Worm (Caenorhabditis elegans): ENCODE results near the gene K10F12.7.
A peak's percentile ranks its signal among the peaks of the same experiment; 100 is the strongest.

K10F12.7 gene

ce11 chrIII:382470-382869 is at the start of gene K10F12.7:
TSS of gene K10F12.7 (minus strand) at chrIII:382570.
- TF ChIP-seq med-1 (GFP tag; optimal IDR thresholded peaks at IDR 0.05; ENCODE audit: insufficient read depth): no peak

- no peak for TF ChIP-seq med-1 (GFP tag; optimal IDR thresholded peaks at IDR 0.05; ENCODE audit: insufficient read depth)
- no peak for TF ChIP-seq ref-1 (GFP tag; conservative IDR thresholded peaks at IDR 0.05)
- no peak for TF ChIP-seq tab-1 (GFP tag; IDR thresholded peaks at IDR 0.05)
- TF ChIP-seq T22C8.4 (GFP tag; IDR thresholded peaks at IDR 0.05): no peak
- TF ChIP-seq klf-2 (GFP tag; conservative IDR thresholded peaks at IDR 0.05): no peak
- TF ChIP-seq cog-1 (tag; optimal IDR thresholded peaks at IDR 0.05): no peak
- TF ChIP-seq ztf-29 (GFP tag; IDR thresholded peaks at IDR 0.05): no peak
- no peak for TF ChIP-seq flt-1 (GFP tag; IDR thresholded peaks at IDR 0.05)
- TF ChIP-seq ztf-23 (GFP tag; IDR thresholded peaks at IDR 0.05): no peak
Measured at ce11 chrIII:429038-429437, 46.7 kb upstream of the K10F12.7 start, which contains the start of gene cec-8. TSS of gene cec-8 (plus strand) at chrIII:429338.

ce11 chrIII:423875-424274 is 41.5 kb upstream of the K10F12.7 start:
- TF ChIP-seq klf-2 (GFP tag; conservative IDR thresholded peaks at IDR 0.05): no peak
- no peak for TF ChIP-seq cog-1 (tag; optimal IDR thresholded peaks at IDR 0.05)

ce11 chrIII:422553-422952 is 40.2 kb upstream of the K10F12.7 start:
- TF ChIP-seq cog-1 (tag; optimal IDR thresholded peaks at IDR 0.05) (no peak), flt-1 (GFP tag; IDR thresholded peaks at IDR 0.05) (no peak), T22C8.4 (GFP tag; IDR thresholded peaks at IDR 0.05) (no peak), ref-1 (GFP tag; conservative IDR thresholded peaks at IDR 0.05) (no peak), ztf-23 (GFP tag; IDR thresholded peaks at IDR 0.05) (no peak), ztf-29 (GFP tag; IDR thresholded peaks at IDR 0.05) (no peak), tab-1 (GFP tag; IDR thresholded peaks at IDR 0.05) (no peak), klf-2 (GFP tag; conservative IDR thresholded peaks at IDR 0.05) (no peak), med-1 (GFP tag; optimal IDR thresholded peaks at IDR 0.05; ENCODE audit: insufficient read depth) (no peak)

ce11 chrIII:418649-419048 is 36.3 kb upstream of the K10F12.7 start, which contains the start of gene stim-1:
TSS of gene stim-1 (minus strand) at chrIII:418749.
- no peak for TF ChIP-seq med-1 (GFP tag; optimal IDR thresholded peaks at IDR 0.05; ENCODE audit: insufficient read depth)
- no peak for TF ChIP-seq tab-1 (GFP tag; IDR thresholded peaks at IDR 0.05)
- no peak for TF ChIP-seq ztf-23 (GFP tag; IDR thresholded peaks at IDR 0.05)
- TF ChIP-seq ref-1 (GFP tag; conservative IDR thresholded peaks at IDR 0.05): no peak
- no peak for TF ChIP-seq T22C8.4 (GFP tag; IDR thresholded peaks at IDR 0.05)
- no peak for TF ChIP-seq flt-1 (GFP tag; IDR thresholded peaks at IDR 0.05)

- TF ChIP-seq klf-2 (GFP tag; conservative IDR thresholded peaks at IDR 0.05): peak; percentile 93
- peak; percentile 55; the same call in 1 of the 2 replicates for TF ChIP-seq ztf-29 (GFP tag; IDR thresholded peaks at IDR 0.05)
- TF ChIP-seq flt-1 (GFP tag; IDR thresholded peaks at IDR 0.05): peak; percentile 9; the same call in 1 of the 2 replicates
- peak; percentile 73; the same call in 1 of the 2 replicates for TF ChIP-seq tab-1 (GFP tag; IDR thresholded peaks at IDR 0.05)
- peak; percentile 77 for TF ChIP-seq ref-1 (GFP tag; conservative IDR thresholded peaks at IDR 0.05)
- peak; percentile 90 for TF ChIP-seq ztf-23 (GFP tag; IDR thresholded peaks at IDR 0.05)
- TF ChIP-seq T22C8.4 (GFP tag; IDR thresholded peaks at IDR 0.05): peak; percentile 54
Measured at ce11 chrIII:415331-415775, 33.0 kb upstream of the K10F12.7 start.

- TF ChIP-seq med-1 (GFP tag; optimal IDR thresholded peaks at IDR 0.05; ENCODE audit: insufficient read depth): no peak
- no peak for TF ChIP-seq flt-1 (GFP tag; IDR thresholded peaks at IDR 0.05)
- TF ChIP-seq klf-2 (GFP tag; conservative IDR thresholded peaks at IDR 0.05): no peak
- no peak for TF ChIP-seq ztf-29 (GFP tag; IDR thresholded peaks at IDR 0.05)
- TF ChIP-seq cog-1 (tag; optimal IDR thresholded peaks at IDR 0.05): no peak
- TF ChIP-seq tab-1 (GFP tag; IDR thresholded peaks at IDR 0.05): no peak
- no peak for TF ChIP-seq T22C8.4 (GFP tag; IDR thresholded peaks at IDR 0.05)
- no peak for TF ChIP-seq ztf-23 (GFP tag; IDR thresholded peaks at IDR 0.05)
- no peak for TF ChIP-seq ref-1 (GFP tag; conservative IDR thresholded peaks at IDR 0.05)
Measured at ce11 chrIII:402168-402813, 19.9 kb upstream of the K10F12.7 start, which contains the start of the genes Y55B1BL.1 and Y55B1BL.2. TSS of gene Y55B1BL.1 (plus strand) at chrIII:402384. TSS of gene Y55B1BL.2 (plus strand) at chrIII:402763.

ce11 chrIII:400898-401297 is 18.5 kb upstream of the K10F12.7 start:
- no peak for TF ChIP-seq tab-1 (GFP tag; IDR thresholded peaks at IDR 0.05)
- TF ChIP-seq ztf-23 (GFP tag; IDR thresholded peaks at IDR 0.05): no peak

ce11 chrIII:385068-385467 is 2.7 kb upstream of the K10F12.7 start:
- no peak for TF ChIP-seq ztf-23 (GFP tag; IDR thresholded peaks at IDR 0.05)
- no peak for TF ChIP-seq cog-1 (tag; optimal IDR thresholded peaks at IDR 0.05)
- TF ChIP-seq T22C8.4 (GFP tag; IDR thresholded peaks at IDR 0.05): no peak
- no peak for TF ChIP-seq ztf-29 (GFP tag; IDR thresholded peaks at IDR 0.05)
- no peak for TF ChIP-seq ref-1 (GFP tag; conservative IDR thresholded peaks at IDR 0.05)
- no peak for TF ChIP-seq tab-1 (GFP tag; IDR thresholded peaks at IDR 0.05)
- TF ChIP-seq klf-2 (GFP tag; conservative IDR thresholded peaks at IDR 0.05): no peak
- TF ChIP-seq med-1 (GFP tag; optimal IDR thresholded peaks at IDR 0.05; ENCODE audit: insufficient read depth): no peak
- TF ChIP-seq flt-1 (GFP tag; IDR thresholded peaks at IDR 0.05): no peak

ce11 chrIII:381198-381597 is 1.2 kb downstream of the K10F12.7 start, which contains the start of gene gsto-3:
TSS of gene gsto-3 (minus strand) at chrIII:381298.
- TF ChIP-seq med-1 (GFP tag; optimal IDR thresholded peaks at IDR 0.05; ENCODE audit: insufficient read depth) (no peak), T22C8.4 (GFP tag; IDR thresholded peaks at IDR 0.05) (no peak), klf-2 (GFP tag; conservative IDR thresholded peaks at IDR 0.05) (no peak), ztf-23 (GFP tag; IDR thresholded peaks at IDR 0.05) (no peak), cog-1 (tag; optimal IDR thresholded peaks at IDR 0.05) (no peak), flt-1 (GFP tag; IDR thresholded peaks at IDR 0.05) (no peak), ztf-29 (GFP tag; IDR thresholded peaks at IDR 0.05) (no peak), tab-1 (GFP tag; IDR thresholded peaks at IDR 0.05) (no peak), ref-1 (GFP tag; conservative IDR thresholded peaks at IDR 0.05) (no peak)
